Fruit fly (Drosophila melanogaster) whole organism, embryonic: Measurements from ENCODE around the gene Nepl12.
A peak's percentile ranks its signal among the peaks of the same experiment; 100 is the strongest.

Experiments
- B-H2 ChIP-seq: fragments of 200-800 bp; sonication (Bioruptor generic); optimal IDR thresholded peaks from 2 replicates; lab custom pipeline; 2018; ENCODE audit warnings: missing biosample characterization, mild to moderate bottlenecking, missing genetic modification characterization
- BEAF-32 ChIP-seq: fragments of 200-800 bp; sonication (Bioruptor generic); optimal IDR thresholded peaks from 3 replicates; lab custom pipeline; 2017; ENCODE audit warnings: missing biosample characterization, missing genetic modification characterization, mild to moderate bottlenecking, moderate library complexity, missing genetic modification reagents
- Bdp1 ChIP-seq: fragments of 200-800 bp; sonication (Bioruptor generic); optimal IDR thresholded peaks from 3 replicates; lab custom pipeline; 2016; ENCODE audit warnings: missing biosample characterization, missing genetic modification characterization
- Blimp-1 ChIP-seq: fragments of 200-800 bp; sonication (Bioruptor generic); optimal IDR thresholded peaks from 3 replicates; lab custom pipeline; 2018; ENCODE audit warnings: missing biosample characterization, missing genetic modification characterization, mild to moderate bottlenecking, moderate library complexity, missing genetic modification reagents
- C15 ChIP-seq: fragments of 200-800 bp; sonication (Bioruptor generic); IDR thresholded peaks from 3 replicates; pipeline ENCODE4 v1.3.6; 2022; ENCODE audit warnings: missing biosample characterization, missing genetic modification characterization
- CG10267 ChIP-seq: fragments of 200-800 bp; sonication (Bioruptor generic); optimal IDR thresholded peaks from 2 replicates; lab custom pipeline; 2018; ENCODE audit warnings: missing biosample characterization, mild to moderate bottlenecking, missing genetic modification characterization, moderate library complexity
- CG10462 ChIP-seq: fragments of 200-800 bp; sonication (Bioruptor generic); optimal IDR thresholded peaks from 2 replicates; lab custom pipeline; 2016; ENCODE audit warnings: missing biosample characterization, missing genetic modification characterization
- CG1233 ChIP-seq: fragments of 200-800 bp; sonication (Bioruptor generic); optimal IDR thresholded peaks from 4 replicates; lab custom pipeline; 2018; ENCODE audit warnings: missing biosample characterization, mild to moderate bottlenecking, missing genetic modification characterization
- CG13296 ChIP-seq: fragments of 200-800 bp; sonication (Bioruptor generic); optimal IDR thresholded peaks from 3 replicates; lab custom pipeline; 2018; ENCODE audit warnings: missing biosample characterization, mild to moderate bottlenecking, missing genetic modification characterization
- CG14860 ChIP-seq: fragments of 200-800 bp; sonication (Bioruptor generic); IDR thresholded peaks from 3 replicates; pipeline ENCODE4 v1.3.6; 2022; ENCODE audit warnings: missing biosample characterization, missing genetic modification characterization; ENCODE audit not compliant: partially characterized antibody
- CG17829 ChIP-seq: fragments of 200-800 bp; optimal IDR thresholded peaks from 2 replicates; lab custom pipeline; 2019; ENCODE audit warnings: missing biosample characterization, mild to moderate bottlenecking, missing genetic modification characterization, moderate library complexity
- CG18619 ChIP-seq: fragments of 200-800 bp; sonication (Bioruptor generic); optimal IDR thresholded peaks from 3 replicates; lab custom pipeline; 2017; ENCODE audit warnings: missing biosample characterization, mild to moderate bottlenecking, missing genetic modification characterization
- CG2120 ChIP-seq: fragments of 200-800 bp; sonication (Bioruptor generic); optimal IDR thresholded peaks from 3 replicates; lab custom pipeline; 2016; ENCODE audit warnings: missing biosample characterization, missing genetic modification characterization
- CG6175 ChIP-seq: fragments of 200-800 bp; sonication (Bioruptor generic); IDR thresholded peaks from 3 replicates; pipeline ENCODE4 v1.3.6; 2022; ENCODE audit warnings: missing biosample characterization, missing genetic modification characterization
- CG6683 ChIP-seq: fragments of 200-800 bp; sonication (Bioruptor generic); optimal IDR thresholded peaks from 2 replicates; lab custom pipeline; 2017; ENCODE audit warnings: missing biosample characterization, mild to moderate bottlenecking, missing genetic modification characterization, missing genetic modification reagents
- Dll ChIP-seq: fragments of 200-800 bp; sonication (Bioruptor generic); IDR thresholded peaks from 4 replicates; pipeline ENCODE4 v1.3.6; 2022; ENCODE audit warnings: missing biosample characterization, missing genetic modification characterization; ENCODE audit not compliant: partially characterized antibody
- Doc2 ChIP-seq: fragments of 200-800 bp; sonication (Bioruptor generic); IDR thresholded peaks from 2 replicates; pipeline ENCODE4 v1.3.6; 2022; ENCODE audit warnings: missing biosample characterization, missing genetic modification characterization
- Doc3 ChIP-seq: fragments of 200-800 bp; sonication (Bioruptor generic); IDR thresholded peaks from 3 replicates; pipeline ENCODE4 v1.3.6; 2022; ENCODE audit warnings: missing biosample characterization, missing genetic modification characterization; ENCODE audit not compliant: partially characterized antibody
- Dref ChIP-seq: fragments of 200-800 bp; sonication (Bioruptor generic); IDR thresholded peaks from 2 replicates; pipeline ENCODE4 v1.3.6; 2022; ENCODE audit warnings: missing biosample characterization, missing genetic modification characterization
- Drgx ChIP-seq: fragments of 200-800 bp; sonication (Bioruptor generic); IDR thresholded peaks from 2 replicates; pipeline ENCODE4 v1.3.6; 2022; ENCODE audit warnings: missing biosample characterization, missing genetic modification characterization
- H2.0 ChIP-seq: fragments of 200-800 bp; sonication (Bioruptor generic); IDR thresholded peaks from 2 replicates; pipeline ENCODE4 v1.3.6; 2022; ENCODE audit warnings: missing biosample characterization, missing genetic modification characterization
- Hey ChIP-seq: fragments of 200-800 bp; sonication (Bioruptor generic); optimal IDR thresholded peaks from 3 replicates; lab custom pipeline; 2018; ENCODE audit warnings: missing biosample characterization, mild to moderate bottlenecking, missing genetic modification characterization
- Hsf ChIP-seq: fragments of 200-800 bp; sonication (Bioruptor generic); optimal IDR thresholded peaks from 3 replicates; lab custom pipeline; 2016; ENCODE audit warnings: missing biosample characterization, missing genetic modification characterization
- Lhr ChIP-seq: fragments of 200-800 bp; sonication (Bioruptor generic); optimal IDR thresholded peaks from 3 replicates; lab custom pipeline; 2017; ENCODE audit warnings: mild to moderate bottlenecking, missing biosample characterization, missing genetic modification reagents, missing genetic modification characterization
- MBD-R2 ChIP-seq: fragments of 200-800 bp; sonication (Bioruptor generic); IDR thresholded peaks from 2 replicates; pipeline ENCODE4 v1.3.6; 2022; ENCODE audit warnings: missing biosample characterization, missing genetic modification characterization
- PHDP ChIP-seq: fragments of 200-800 bp; sonication (Bioruptor generic); optimal IDR thresholded peaks from 3 replicates; lab custom pipeline; 2018; ENCODE audit warnings: missing biosample characterization, mild to moderate bottlenecking, missing genetic modification characterization, moderate library complexity
- Scr ChIP-seq: fragments of 200-800 bp; sonication (Bioruptor generic); IDR thresholded peaks from 2 replicates; pipeline ENCODE4 v1.3.6; 2022; ENCODE audit warnings: missing biosample characterization, missing genetic modification characterization; ENCODE audit not compliant: partially characterized antibody
- Sin3A ChIP-seq: fragments of >200 bp; optimal IDR thresholded peaks from 2 replicates; lab custom pipeline; 2018
- Taf1 ChIP-seq: fragments of 200-800 bp; sonication (Bioruptor generic); IDR thresholded peaks from 2 replicates; pipeline ENCODE4 v1.3.6; 2022; ENCODE audit warnings: missing biosample characterization, missing genetic modification characterization
- YL-1 ChIP-seq: fragments of 200-800 bp; sonication (Bioruptor generic); optimal IDR thresholded peaks from 3 replicates; lab custom pipeline; 2017; ENCODE audit warnings: missing biosample characterization, mild to moderate bottlenecking, missing genetic modification characterization
- ara ChIP-seq: fragments of 200-800 bp; sonication (Bioruptor generic); IDR thresholded peaks from 2 replicates; pipeline ENCODE4 v1.3.6; 2022; ENCODE audit warnings: missing biosample characterization, missing genetic modification characterization
- btn ChIP-seq: fragments of 200-800 bp; sonication (Bioruptor generic); optimal IDR thresholded peaks from 2 replicates; lab custom pipeline; 2016; ENCODE audit warnings: missing biosample characterization, missing genetic modification characterization
- cas ChIP-seq: fragments of 200-800 bp; sonication (Bioruptor generic); IDR thresholded peaks from 2 replicates; pipeline ENCODE4 v1.3.6; 2022; ENCODE audit warnings: missing biosample characterization, missing genetic modification characterization
- crp ChIP-seq, 2 experiments: fragments of 200-800 bp; sonication (Bioruptor generic); optimal IDR thresholded peaks; 2 replicates in 1 of 2; 3 replicates in 1 of 2; lab custom pipeline; 2017; ENCODE audit warnings: missing biosample characterization in 2 of 2, missing genetic modification characterization in 2 of 2, mild to moderate bottlenecking in 1 of 2, moderate library complexity in 1 of 2
- dimm ChIP-seq: fragments of 200-800 bp; sonication (Bioruptor generic); IDR thresholded peaks from 2 replicates; pipeline ENCODE4 v1.3.6; 2022; ENCODE audit warnings: missing biosample characterization, missing genetic modification characterization
- dmrt11E ChIP-seq: fragments of 200-800 bp; sonication (Bioruptor generic); optimal IDR thresholded peaks from 3 replicates; lab custom pipeline; 2018; ENCODE audit warnings: missing biosample characterization, mild to moderate bottlenecking, missing genetic modification characterization, moderate library complexity
- fd96Cb ChIP-seq: fragments of 200-800 bp; sonication (Bioruptor generic); optimal IDR thresholded peaks from 2 replicates; lab custom pipeline; 2018; ENCODE audit warnings: missing biosample characterization, mild to moderate bottlenecking, missing genetic modification characterization, moderate library complexity
- gem ChIP-seq: fragments of 200-800 bp; sonication (Bioruptor generic); optimal IDR thresholded peaks from 2 replicates; lab custom pipeline; 2019; ENCODE audit warnings: missing biosample characterization, mild to moderate bottlenecking, missing genetic modification characterization, moderate library complexity
- gt ChIP-seq: fragments of 200-800 bp; sonication (Bioruptor generic); IDR thresholded peaks from 2 replicates; pipeline ENCODE4 v1.3.6; 2022; ENCODE audit warnings: missing biosample characterization, missing genetic modification characterization
- insv ChIP-seq, 2 experiments: fragments of 200-800 bp; sonication (Bioruptor generic); optimal IDR thresholded peaks; 3 replicates each; lab custom pipeline; 2016 to 2018; ENCODE audit warnings: missing biosample characterization in 2 of 2, missing genetic modification characterization in 2 of 2
- inv ChIP-seq: fragments of 200-800 bp; sonication (Bioruptor generic); IDR thresholded peaks from 2 replicates; pipeline ENCODE4 v1.3.6; 2022; ENCODE audit warnings: missing biosample characterization, missing genetic modification characterization; ENCODE audit not compliant: partially characterized antibody
- mld ChIP-seq: fragments of 200-800 bp; sonication (Bioruptor generic); IDR thresholded peaks from 3 replicates; pipeline ENCODE4 v1.3.6; 2022; ENCODE audit warnings: missing biosample characterization, missing genetic modification characterization; ENCODE audit not compliant: partially characterized antibody
- nmo ChIP-seq: fragments of 200-800 bp; sonication (Bioruptor generic); optimal IDR thresholded peaks from 2 replicates; lab custom pipeline; 2018; ENCODE audit warnings: missing biosample characterization, mild to moderate bottlenecking, missing genetic modification characterization, moderate library complexity
- nom ChIP-seq: fragments of 200-800 bp; sonication (Bioruptor generic); optimal IDR thresholded peaks from 2 replicates; lab custom pipeline; 2017; ENCODE audit warnings: missing biosample characterization, missing genetic modification characterization, mild to moderate bottlenecking, moderate library complexity, missing genetic modification reagents
- run ChIP-seq: fragments of 200-800 bp; sonication (Bioruptor generic); optimal IDR thresholded peaks from 3 replicates; lab custom pipeline; 2018; ENCODE audit warnings: missing biosample characterization, mild to moderate bottlenecking, missing genetic modification characterization
- sim ChIP-seq: fragments of 200-800 bp; sonication (Bioruptor generic); IDR thresholded peaks from 2 replicates; pipeline ENCODE4 v1.3.6; 2022; ENCODE audit warnings: missing biosample characterization, missing genetic modification characterization
- so ChIP-seq: fragments of 200-800 bp; sonication (Bioruptor generic); IDR thresholded peaks from 3 replicates; pipeline ENCODE4 v1.3.6; 2022; ENCODE audit warnings: missing biosample characterization, missing genetic modification characterization
- tin ChIP-seq: fragments of 200-800 bp; sonication (Bioruptor generic); optimal IDR thresholded peaks from 3 replicates; lab custom pipeline; 2016; ENCODE audit warnings: missing biosample characterization, missing genetic modification characterization
- unpg ChIP-seq: fragments of 200-800 bp; sonication (Bioruptor generic); optimal IDR thresholded peaks from 3 replicates; lab custom pipeline; 2018; ENCODE audit warnings: missing biosample characterization, mild to moderate bottlenecking, missing genetic modification characterization, moderate library complexity
- wdn ChIP-seq: fragments of 200-800 bp; sonication (Bioruptor generic); IDR thresholded peaks from 2 replicates; pipeline ENCODE4 v1.3.6; 2022; ENCODE audit warnings: missing biosample characterization, missing genetic modification characterization

Nepl12 gene

dm6 chr3R:9626880-9627401 is 48.4 kb upstream of the Nepl12 start, which contains the start of the genes CG9427 and CG8319 (continued):
- no peak for TF ChIP-seq nom
- TF ChIP-seq tin (GFP tag; lab: Kevin White, UChicago) = peak; percentile 71
- peak; percentile 23; the same call in 1 of the 2 replicates for TF ChIP-seq ara (GFP tag; lab: Robert Waterston, UW)
- TF ChIP-seq CG6683 = no peak
- peak; percentile 51 for TF ChIP-seq YL-1 (GFP tag; lab: Kevin White, UChicago)
- peak; percentile 80 for TF ChIP-seq CG17829 (tag; lab: Kevin White, UChicago)
- TF ChIP-seq gem (tag; lab: Kevin White, UChicago) = peak; percentile 81
- TF ChIP-seq H2.0 = peak; percentile 18; the same call in 1 of the 2 replicates
- peak; percentile 85 for TF ChIP-seq B-H2 (GFP tag; lab: Kevin White, UChicago)
- TF ChIP-seq dimm = no peak
- peak; percentile 67 for TF ChIP-seq inv (GFP tag; lab: Robert Waterston, UW)
- peak; percentile 75 for TF ChIP-seq Hsf (GFP tag; lab: Kevin White, UChicago)
- TF ChIP-seq CG2120 (GFP tag; lab: Kevin White, UChicago) = peak; percentile 83
- TF ChIP-seq run = peak; percentile 35
- TF ChIP-seq Doc3 = peak; percentile 92
- TF ChIP-seq cas (GFP tag; lab: Robert Waterston, UW) = no peak
- TF ChIP-seq Dll (GFP tag; lab: Robert Waterston, UW) = peak; percentile 96
- peak; percentile 16 for TF ChIP-seq Lhr (GFP tag; lab: Kevin White, UChicago)
- peak; percentile 63 for TF ChIP-seq unpg (GFP tag; lab: Kevin White, UChicago)
- no peak for TF ChIP-seq btn (GFP tag; lab: Kevin White, UChicago)
- TF ChIP-seq sim (GFP tag; lab: Robert Waterston, UW) = no peak
- TF ChIP-seq CG10462 (GFP tag; lab: Kevin White, UChicago) = peak; percentile 48
- peak; percentile 73 for TF ChIP-seq nmo (GFP tag; lab: Kevin White, UChicago)
- TF ChIP-seq so (GFP tag; lab: Robert Waterston, UW) = no peak
- peak; percentile 48 for TF ChIP-seq CG1233 (GFP tag; lab: Kevin White, UChicago)
- TF ChIP-seq gt = no peak
- TF ChIP-seq BEAF-32 (GFP tag; lab: Kevin White, UChicago) = peak; percentile 91
- peak; percentile 70 for TF ChIP-seq Dref (GFP tag; lab: Robert Waterston, UW)
- TF ChIP-seq Hey (tag; lab: Kevin White, UChicago) = no peak
- TF ChIP-seq mld (GFP tag; lab: Robert Waterston, UW) = 0 out of 3 replicates have a peak, but pooled peaks have one; percentile 40
- TF ChIP-seq fd96Cb (tag; lab: Kevin White, UChicago) = peak; percentile 13
- TF ChIP-seq PHDP (tag; lab: Kevin White, UChicago) = peak; percentile 77
- no peak for TF ChIP-seq CG18619 (GFP tag; lab: Kevin White, UChicago)
- TF ChIP-seq wdn (GFP tag; lab: Robert Waterston, UW) = no peak
- peak; percentile 56 for TF ChIP-seq dmrt11E (tag; lab: Kevin White, UChicago)
- TF ChIP-seq insv (GFP tag; optimal IDR thresholded peaks at IDR 0.05; lab: Kevin White, UChicago) = no peak
- no peak for TF ChIP-seq crp (GFP tag; optimal IDR thresholded peaks at IDR 0.05; lab: Kevin White, UChicago)
- TF ChIP-seq Taf1 (GFP tag; lab: Robert Waterston, UW) = no peak
- TF ChIP-seq Blimp-1 (GFP tag; lab: Kevin White, UChicago) = peak; percentile 59
- no peak for TF ChIP-seq Doc2
- TF ChIP-seq MBD-R2 = peak; percentile 64
- TF ChIP-seq Bdp1 (GFP tag; lab: Kevin White, UChicago) = peak; percentile 11
- TF ChIP-seq CG14860 (GFP tag; lab: Robert Waterston, UW) = peak; percentile 82
- no peak for TF ChIP-seq Drgx (GFP tag; lab: Robert Waterston, UW)
- peak; percentile 62 for TF ChIP-seq CG13296
- no peak for TF ChIP-seq C15 (GFP tag; lab: Robert Waterston, UW)
- TF ChIP-seq Scr (GFP tag; lab: Robert Waterston, UW) = peak; percentile 88
- TF ChIP-seq Sin3A = peak; percentile 13
- no peak for TF ChIP-seq CG6175 (GFP tag; lab: Robert Waterston, UW)
- TF ChIP-seq CG10267 (tag; lab: Kevin White, UChicago) = peak; percentile 71
